Worm (Caenorhabditis elegans): Measurements from ENCODE around the gene ckb-4.

Gene ckb-4

ce11 chrV:2067985-2068499, 41.2 kb downstream of the ckb-4 start, which contains the start of gene lbp-9 (continued):
- no peak for TF ChIP-seq ekl-4 (GFP tag; IDR thresholded peaks at IDR 0.05)
- TF ChIP-seq ztf-6 (GFP tag; IDR thresholded peaks at IDR 0.05): no peak
- peak; percentile 36 for TF ChIP-seq chd-7 (tag; optimal IDR thresholded peaks at IDR 0.05)
- no peak for TF ChIP-seq hlh-12 (tag; optimal IDR thresholded peaks at IDR 0.05)
- no peak for TF ChIP-seq T26A5.8 (tag; optimal IDR thresholded peaks at IDR 0.05)
- peak; percentile 71; the same call in 1 of the 2 replicates for TF ChIP-seq lin-26 (GFP tag; IDR thresholded peaks at IDR 0.05)
- TF ChIP-seq lag-1 (GFP tag; IDR thresholded peaks at IDR 0.05): no peak
- TF ChIP-seq egrh-3 (GFP tag; IDR thresholded peaks at IDR 0.05): peak; percentile 41
- TF ChIP-seq Y95B8A.8 (GFP tag; IDR thresholded peaks at IDR 0.05): peak; percentile 42; the same call in 1 of the 2 replicates
- TF ChIP-seq repo-1 (tag; optimal IDR thresholded peaks at IDR 0.05): no peak
- TF ChIP-seq cebp-2 (GFP tag; IDR thresholded peaks at IDR 0.05): no peak
- TF ChIP-seq nfya-2 (GFP tag; IDR thresholded peaks at IDR 0.05): no peak
- no peak for TF ChIP-seq efl-1 (GFP tag; optimal IDR thresholded peaks at IDR 0.05)

DNA sequence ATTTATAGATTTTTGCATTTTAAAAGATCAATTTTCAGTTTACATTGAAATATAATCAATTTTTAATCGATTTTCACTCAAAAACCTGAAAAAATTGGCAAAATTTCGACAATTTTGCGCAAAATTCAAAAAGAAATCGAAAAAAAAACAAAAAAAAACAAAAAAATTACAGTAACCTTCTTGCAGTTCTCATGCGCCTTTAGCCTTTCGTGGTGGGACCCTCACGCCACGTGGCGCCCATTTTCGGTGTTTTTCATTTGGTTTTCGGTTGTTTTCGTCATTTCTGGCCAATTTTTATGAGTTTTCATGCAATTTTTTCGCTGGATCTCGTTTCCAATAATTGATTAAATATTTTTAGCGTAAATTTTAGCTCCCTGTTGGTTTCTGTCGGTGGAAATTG, 41.8 kb downstream of the ckb-4 start:
- TF ChIP-seq nhr-90 (tag; optimal IDR thresholded peaks at IDR 0.05) (no peak), ceh-58 (GFP tag; IDR thresholded peaks at IDR 0.05) (no peak), efl-1 (GFP tag; optimal IDR thresholded peaks at IDR 0.05) (peak; percentile 89), lag-1 (GFP tag; IDR thresholded peaks at IDR 0.05) (no peak), let-526 (GFP tag; IDR thresholded peaks at IDR 0.05) (no peak), ets-4 (GFP tag; optimal IDR thresholded peaks at IDR 0.05) (no peak), F33H1.4 (GFP tag; IDR thresholded peaks at IDR 0.05) (peak; percentile 91), Y53F4B.3 (GFP tag; IDR thresholded peaks at IDR 0.05) (no peak), B0261.1 (tag; optimal IDR thresholded peaks at IDR 0.05) (no peak), tbx-9 (tag; optimal IDR thresholded peaks at IDR 0.05; ENCODE audit: borderline replicate concordance) (no peak), attf-5 (GFP tag; optimal IDR thresholded peaks at IDR 0.05) (no peak), mcd-1 (GFP tag; IDR thresholded peaks at IDR 0.05) (no peak), fkh-3 (tag; optimal IDR thresholded peaks at IDR 0.05) (no peak), hmg-1.2 (GFP tag; IDR thresholded peaks at IDR 0.05) (peak; percentile 33; the same call in 1 of the 2 replicates), Y53G8AR.9 (GFP tag; conservative IDR thresholded peaks at IDR 0.05) (no peak), madf-10 (tag; optimal IDR thresholded peaks at IDR 0.05) (no peak), F22D6.2 (tag; optimal IDR thresholded peaks at IDR 0.05) (no peak), ztf-22 (GFP tag; optimal IDR thresholded peaks at IDR 0.05) (no peak), ceh-27 (GFP tag; optimal IDR thresholded peaks at IDR 0.05) (no peak), F37B4.10 (GFP tag; IDR thresholded peaks at IDR 0.05) (no peak), let-607 (tag; optimal IDR thresholded peaks at IDR 0.05) (peak in 1 of 2 experiments; percentile 63), B0336.3 (GFP tag; IDR thresholded peaks at IDR 0.05) (no peak), madf-8 (GFP tag; conservative IDR thresholded peaks at IDR 0.05) (peak; percentile 72), bed-1 (GFP tag; IDR thresholded peaks at IDR 0.05) (no peak), nhr-179 (tag; optimal IDR thresholded peaks at IDR 0.05) (no peak), egrh-3 (GFP tag; IDR thresholded peaks at IDR 0.05) (no peak), ekl-4 (GFP tag; IDR thresholded peaks at IDR 0.05) (no peak), pha-4 (tag; optimal IDR thresholded peaks at IDR 0.05) (no peak), D2030.7 (GFP tag; IDR thresholded peaks at IDR 0.05) (peak; percentile 88), ama-1 (optimal IDR thresholded peaks at IDR 0.05) (no peak), ama-1 (GFP tag; optimal IDR thresholded peaks at IDR 0.05) (no peak), lsl-1 (GFP tag; optimal IDR thresholded peaks at IDR 0.05) (peak; percentile 89), egl-18 (GFP tag; IDR thresholded peaks at IDR 0.05) (no peak), dpl-1 (GFP tag; optimal IDR thresholded peaks at IDR 0.05) (peak; percentile 67), F23B12.7 (tag; optimal IDR thresholded peaks at IDR 0.05; ENCODE audit: insufficient read depth) (no peak), egl-44 (GFP tag; IDR thresholded peaks at IDR 0.05) (no peak), Y95B8A.8 (GFP tag; IDR thresholded peaks at IDR 0.05) (no peak), T26A5.8 (tag; optimal IDR thresholded peaks at IDR 0.05) (no peak), ztf-18 (tag; optimal IDR thresholded peaks at IDR 0.05) (no peak), nfyb-1 (GFP tag; IDR thresholded peaks at IDR 0.05) (no peak), nhr-27 (tag; optimal IDR thresholded peaks at IDR 0.05) (no peak)

Data from whole organism, young adult.